Fruit fly (Drosophila melanogaster) whole organism, prepupa: Measurements from ENCODE around the gene Cp18.

ENCODE experiments used
- Blimp-1 ChIP-seq: fragments of 200-800 bp; sonication (Bioruptor generic); optimal IDR thresholded peaks from 3 replicates; lab custom pipeline; 2017; ENCODE audit warnings: missing biosample characterization, missing genetic modification characterization, mild to moderate bottlenecking, moderate library complexity, missing genetic modification reagents
- CG11902 ChIP-seq: fragments of 200-800 bp; sonication (Bioruptor generic); optimal IDR thresholded peaks from 3 replicates; lab custom pipeline; 2016; ENCODE audit warnings: missing biosample characterization, missing genetic modification characterization
- CG3032 ChIP-seq: fragments of 200-800 bp; optimal IDR thresholded peaks from 2 replicates; lab custom pipeline; 2019; ENCODE audit warnings: missing biosample characterization, mild to moderate bottlenecking, missing genetic modification characterization, moderate library complexity
- CG31627 ChIP-seq: fragments of 200-800 bp; sonication (Bioruptor generic); optimal IDR thresholded peaks from 3 replicates; lab custom pipeline; 2016; ENCODE audit warnings: missing biosample characterization, missing genetic modification characterization
- CG32006 ChIP-seq: fragments of 200-800 bp; sonication (Bioruptor generic); optimal IDR thresholded peaks from 3 replicates; lab custom pipeline; 2017; ENCODE audit warnings: missing biosample characterization, mild to moderate bottlenecking, missing genetic modification characterization
- CG34406 ChIP-seq: fragments of 200-800 bp; sonication (Bioruptor generic); optimal IDR thresholded peaks from 3 replicates; lab custom pipeline; 2016; ENCODE audit warnings: missing biosample characterization, missing genetic modification characterization
- CG6163 ChIP-seq: fragments of 200-800 bp; sonication (Bioruptor generic); IDR thresholded peaks from 3 replicates; pipeline ENCODE4 v1.3.6; 2022; ENCODE audit warnings: missing biosample characterization, missing genetic modification characterization
- CG6276 ChIP-seq: fragments of 200-800 bp; sonication (Bioruptor generic); optimal IDR thresholded peaks from 2 replicates; lab custom pipeline; 2017; ENCODE audit warnings: missing biosample characterization, mild to moderate bottlenecking, missing genetic modification characterization
- CG6808 ChIP-seq: fragments of 200-800 bp; sonication (Bioruptor generic); optimal IDR thresholded peaks from 3 replicates; lab custom pipeline; 2017; ENCODE audit warnings: missing biosample characterization, missing genetic modification characterization, mild to moderate bottlenecking, moderate library complexity, missing genetic modification reagents
- CG6854 ChIP-seq: fragments of 200-800 bp; sonication (Bioruptor generic); optimal IDR thresholded peaks from 2 replicates; lab custom pipeline; 2017; ENCODE audit warnings: missing biosample characterization, mild to moderate bottlenecking, missing genetic modification characterization
- CG8632 ChIP-seq: fragments of 200-800 bp; sonication (Bioruptor generic); optimal IDR thresholded peaks from 3 replicates; lab custom pipeline; 2016; ENCODE audit warnings: missing biosample characterization, missing genetic modification characterization
- Eip93F ChIP-seq: fragments of 200-800 bp; sonication (Bioruptor generic); optimal IDR thresholded peaks from 2 replicates; lab custom pipeline; 2016; ENCODE audit warnings: missing biosample characterization, mild to moderate bottlenecking, missing genetic modification characterization
- Ets21C ChIP-seq: fragments of 200-800 bp; sonication (Bioruptor generic); optimal IDR thresholded peaks from 3 replicates; lab custom pipeline; 2016; ENCODE audit warnings: missing biosample characterization, missing genetic modification characterization
- Ets96B ChIP-seq: fragments of 200-800 bp; optimal IDR thresholded peaks from 2 replicates; lab custom pipeline; 2019; ENCODE audit warnings: missing biosample characterization, mild to moderate bottlenecking, missing genetic modification characterization, moderate library complexity
- Gug ChIP-seq: fragments of 200-800 bp; sonication (Bioruptor generic); IDR thresholded peaks from 2 replicates; pipeline ENCODE4 v1.3.6; 2022; ENCODE audit warnings: missing biosample characterization, missing genetic modification characterization
- Hr38 ChIP-seq: sonication (Bioruptor generic); optimal IDR thresholded peaks from 2 replicates; lab custom pipeline; 2016; ENCODE audit warnings: missing biosample characterization, missing genetic modification characterization
- Hr39 ChIP-seq: fragments of 200-800 bp; sonication (Bioruptor generic); optimal IDR thresholded peaks from 2 replicates; lab custom pipeline; 2016; ENCODE audit warnings: missing biosample characterization, missing genetic modification characterization
- Hr4 ChIP-seq: fragments of 200-800 bp; sonication (Bioruptor generic); optimal IDR thresholded peaks from 3 replicates; lab custom pipeline; 2016; ENCODE audit warnings: missing biosample characterization, missing genetic modification characterization
- Lpt ChIP-seq: fragments of 200-800 bp; sonication (Bioruptor generic); optimal IDR thresholded peaks from 3 replicates; lab custom pipeline; 2016; ENCODE audit warnings: missing biosample characterization, missing genetic modification characterization
- Met ChIP-seq: fragments of 200-800 bp; sonication (Bioruptor generic); optimal IDR thresholded peaks from 3 replicates; lab custom pipeline; 2016; ENCODE audit warnings: missing biosample characterization, missing genetic modification characterization
- OdsH ChIP-seq: fragments of 200-800 bp; sonication (Bioruptor generic); optimal IDR thresholded peaks from 3 replicates; lab custom pipeline; 2016; ENCODE audit warnings: missing biosample characterization, missing genetic modification characterization
- Smox ChIP-seq: fragments of 200-800 bp; sonication (Bioruptor generic); optimal IDR thresholded peaks from 3 replicates; lab custom pipeline; 2016; ENCODE audit warnings: missing biosample characterization, missing genetic modification characterization
- Sox14 ChIP-seq: fragments of 200-800 bp; sonication (Bioruptor generic); optimal IDR thresholded peaks from 3 replicates; lab custom pipeline; 2016; ENCODE audit warnings: missing biosample characterization, missing genetic modification characterization
- achi ChIP-seq: fragments of 200-800 bp; sonication (Bioruptor generic); optimal IDR thresholded peaks from 3 replicates; lab custom pipeline; 2016; ENCODE audit warnings: missing biosample characterization, missing genetic modification characterization
- acj6 ChIP-seq: fragments of 200-800 bp; sonication (Bioruptor generic); optimal IDR thresholded peaks from 3 replicates; lab custom pipeline; 2016; ENCODE audit warnings: missing biosample characterization, missing genetic modification characterization
- cyc ChIP-seq: fragments of 200-800 bp; sonication (Bioruptor generic); optimal IDR thresholded peaks from 3 replicates; lab custom pipeline; 2016; ENCODE audit warnings: missing biosample characterization, missing genetic modification characterization
- eg ChIP-seq: fragments of 200-800 bp; sonication (Bioruptor generic); IDR thresholded peaks from 3 replicates; pipeline ENCODE4 v1.3.6; 2022; ENCODE audit warnings: missing biosample characterization, missing genetic modification characterization
- fd59A ChIP-seq: fragments of 200-800 bp; sonication (Bioruptor generic); optimal IDR thresholded peaks from 2 replicates; lab custom pipeline; 2017; ENCODE audit warnings: missing biosample characterization, mild to moderate bottlenecking, missing genetic modification characterization, missing genetic modification reagents
- fd85E ChIP-seq: fragments of 200-800 bp; sonication (Bioruptor generic); optimal IDR thresholded peaks from 3 replicates; lab custom pipeline; 2016; ENCODE audit warnings: missing biosample characterization, missing genetic modification characterization
- fkh ChIP-seq: fragments of 200-800 bp; sonication (Bioruptor generic); optimal IDR thresholded peaks from 3 replicates; lab custom pipeline; 2017; ENCODE audit warnings: missing biosample characterization, mild to moderate bottlenecking, missing genetic modification characterization, moderate library complexity
- lz ChIP-seq: fragments of 200-800 bp; sonication (Bioruptor generic); optimal IDR thresholded peaks from 3 replicates; lab custom pipeline; 2016; ENCODE audit warnings: missing biosample characterization, missing genetic modification characterization
- net ChIP-seq: fragments of 200-800 bp; sonication (Bioruptor generic); optimal IDR thresholded peaks from 3 replicates; lab custom pipeline; 2016; ENCODE audit warnings: missing biosample characterization, missing genetic modification characterization
- pdm3 ChIP-seq: fragments of 200-800 bp; sonication (Bioruptor generic); optimal IDR thresholded peaks from 3 replicates; lab custom pipeline; 2016; ENCODE audit warnings: missing biosample characterization, missing genetic modification characterization
- salr ChIP-seq, 2 experiments: fragments of 200-800 bp; sonication (Bioruptor generic); optimal IDR thresholded peaks; 3 replicates each; lab custom pipeline; 2016 to 2018; ENCODE audit warnings: missing biosample characterization in 2 of 2, missing genetic modification characterization in 2 of 2, mild to moderate bottlenecking in 1 of 2
- svp ChIP-seq: fragments of 200-800 bp; sonication (Bioruptor generic); peaks from one replicate; lab custom pipeline; 2016; ENCODE audit warnings: missing biosample characterization, missing genetic modification characterization
- topi ChIP-seq: fragments of 200-800 bp; sonication (Bioruptor generic); optimal IDR thresholded peaks from 3 replicates; lab custom pipeline; 2016; ENCODE audit warnings: missing biosample characterization, missing genetic modification characterization
- vri ChIP-seq: fragments of 200-800 bp; sonication (Bioruptor generic); optimal IDR thresholded peaks from 3 replicates; lab custom pipeline; 2016; ENCODE audit warnings: missing biosample characterization, mild to moderate bottlenecking, missing genetic modification characterization

Cp18 gene

DNA sequence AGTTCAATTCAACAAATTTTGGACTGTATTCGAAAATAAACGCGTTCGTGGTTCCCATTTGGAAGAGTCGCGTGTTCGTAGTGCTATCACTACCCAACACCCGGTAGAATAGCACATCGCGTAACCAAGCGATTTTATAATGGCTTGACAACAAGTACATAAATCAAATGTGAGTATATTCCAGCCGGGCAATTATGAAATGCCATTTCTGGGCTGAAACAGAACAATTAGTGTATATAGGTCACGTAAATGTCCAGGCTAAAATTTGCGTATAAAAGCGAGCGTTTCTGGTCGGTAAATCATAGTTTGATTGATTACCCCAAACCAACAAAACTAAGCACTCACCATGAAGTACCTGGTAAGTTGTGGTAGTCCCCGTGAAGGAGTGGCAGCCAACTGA lies 1.6 kb downstream of the Cp18 start, which contains the start of gene Cp15:
Cp15 (plus strand) TSS at position 301 of the 400 bp plus-strand sequence.
- no peak for TF ChIP-seq Ets96B
- TF ChIP-seq Lpt (GFP tag; lab: Kevin White, UChicago): no peak
- no peak for TF ChIP-seq Smox (GFP tag; lab: Kevin White, UChicago)
- no peak for TF ChIP-seq Hr4 (GFP tag; lab: Kevin White, UChicago)
- TF ChIP-seq topi (GFP tag; lab: Kevin White, UChicago): no peak
- TF ChIP-seq CG8632: no peak
- TF ChIP-seq Ets21C: no peak
- no peak for TF ChIP-seq CG34406 (GFP tag; lab: Kevin White, UChicago)
- TF ChIP-seq Hr38 (GFP tag; lab: Kevin White, UChicago): no peak
- TF ChIP-seq net (GFP tag; lab: Kevin White, UChicago): no peak
- TF ChIP-seq pdm3 (GFP tag; lab: Kevin White, UChicago): no peak
- no peak for TF ChIP-seq vri (GFP tag; lab: Kevin White, UChicago)
- TF ChIP-seq salr (GFP tag; optimal IDR thresholded peaks at IDR 0.05; lab: Kevin White, UChicago): no peak
- no peak for TF ChIP-seq lz (GFP tag; lab: Kevin White, UChicago)
- no peak for TF ChIP-seq svp (GFP tag; lab: Kevin White, UChicago)
- TF ChIP-seq CG11902 (GFP tag; lab: Kevin White, UChicago): no peak
- TF ChIP-seq fd85E (GFP tag; lab: Kevin White, UChicago): no peak
- no peak for TF ChIP-seq fd59A
- no peak for TF ChIP-seq Gug (GFP tag; lab: Robert Waterston, UW)
- TF ChIP-seq, all 60 proteins: peak for 0

DNA sequence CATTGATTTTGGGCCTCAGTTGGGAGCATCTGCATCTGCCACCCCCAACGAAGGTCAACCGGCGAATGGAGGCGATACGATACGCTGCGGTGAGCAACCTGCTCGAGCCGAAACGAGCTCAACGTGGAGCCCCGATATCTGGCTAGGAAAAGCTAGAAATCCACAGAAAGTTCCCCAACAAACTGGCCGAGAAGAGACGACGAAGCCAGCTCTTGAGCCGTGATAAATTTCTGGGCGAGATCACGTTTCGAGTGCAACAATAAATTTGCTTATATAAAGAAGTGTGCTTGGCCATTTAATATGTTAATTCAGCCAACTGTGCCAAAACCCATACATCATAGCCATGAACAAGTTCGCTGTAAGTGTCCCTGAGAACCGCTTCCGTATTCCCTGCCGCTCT lies 3.0 kb downstream of the Cp18 start, which contains the start of gene Cp19:
Cp19 (plus strand) TSS at position 301 of the 400 bp plus-strand sequence.
- TF ChIP-seq CG34406 (GFP tag; lab: Kevin White, UChicago) (no peak), CG3032 (tag; lab: Kevin White, UChicago) (no peak), CG6163 (GFP tag; lab: Robert Waterston, UW) (no peak), achi (GFP tag; lab: Kevin White, UChicago) (no peak), CG11902 (GFP tag; lab: Kevin White, UChicago) (no peak), Eip93F (no peak), OdsH (GFP tag; lab: Kevin White, UChicago) (no peak), CG31627 (no peak), Blimp-1 (GFP tag; lab: Kevin White, UChicago) (no peak), Hr39 (no peak)

DNA sequence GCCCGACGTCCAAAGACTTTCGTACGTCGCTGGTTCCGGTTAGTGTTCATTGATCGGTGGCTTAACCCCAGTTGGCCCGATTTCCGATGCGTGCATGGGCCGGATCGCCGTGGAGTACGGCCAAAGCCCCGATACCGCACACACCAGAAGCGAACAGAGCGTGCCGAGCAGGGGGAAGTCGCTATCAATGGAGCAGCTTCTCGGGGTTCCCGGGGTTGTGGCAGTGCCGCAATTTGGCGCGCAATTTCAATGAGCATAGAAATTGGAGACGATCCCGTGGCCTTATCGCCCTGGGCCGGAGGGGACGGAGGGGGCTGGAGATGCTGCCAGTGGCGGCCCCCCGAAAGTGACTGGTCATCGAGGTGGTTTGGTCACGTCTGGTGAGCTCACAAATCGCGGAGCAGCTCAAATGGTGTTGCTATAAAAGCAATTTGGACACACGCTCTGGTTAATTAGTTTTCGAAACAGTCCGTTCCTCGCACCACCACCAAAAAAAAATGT lies 5.0 kb downstream of the Cp18 start, which contains the start of gene Cp16:
Cp16 (plus strand) TSS at position 451 of the 501 bp plus-strand sequence.
- no peak for TF ChIP-seq acj6

DNA sequence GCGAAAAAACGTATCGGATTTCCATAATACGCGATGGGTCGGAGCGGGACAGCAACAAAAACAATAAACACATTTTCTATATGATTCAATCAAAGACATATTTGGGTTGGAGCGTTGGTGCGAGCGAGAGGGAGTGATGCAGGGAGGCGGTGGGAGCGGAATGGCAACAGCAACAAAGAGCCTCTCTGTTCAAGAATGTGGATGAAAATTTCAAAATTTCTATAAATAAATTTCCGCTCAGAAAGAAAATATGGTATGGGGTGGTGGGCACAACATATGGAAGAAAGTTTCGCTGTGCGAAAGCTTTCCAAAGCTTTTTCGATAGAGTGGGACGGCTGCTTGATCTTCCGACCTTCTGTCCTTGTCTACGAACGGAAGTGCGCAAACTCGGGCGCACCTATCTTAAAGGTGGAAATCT lies 14.5 kb downstream of the Cp18 start:
- TF ChIP-seq svp (GFP tag; lab: Kevin White, UChicago): peak; percentile 64
- no peak for TF ChIP-seq fkh (GFP tag; lab: Kevin White, UChicago)
- TF ChIP-seq CG6163 (GFP tag; lab: Robert Waterston, UW): peak; percentile 39; the same call in 1 of the 3 replicates

DNA sequence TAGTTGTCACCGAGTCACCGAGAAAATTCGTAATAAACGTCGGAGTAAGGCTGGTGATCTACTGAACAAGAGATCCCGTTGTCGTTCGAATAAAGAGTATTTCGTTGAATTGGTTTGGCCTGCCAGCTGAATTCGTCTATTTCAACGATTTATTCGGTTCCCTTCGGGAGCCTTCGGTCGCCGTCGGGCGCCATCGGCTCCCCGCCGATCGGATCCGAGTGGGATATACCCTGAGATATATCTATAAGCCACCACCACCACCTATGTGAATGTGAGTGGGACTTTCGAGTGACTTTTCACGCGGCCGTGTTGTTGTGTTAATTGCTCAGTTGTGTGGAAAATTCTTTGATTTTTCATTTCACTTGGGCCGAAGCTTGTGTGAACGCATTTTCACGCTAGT lies 18.6 kb downstream of the Cp18 start, which contains the start of gene Prm:
Prm (minus strand) TSS at position 101 of the 400 bp plus-strand sequence.
- no peak for TF ChIP-seq CG6854 (GFP tag; lab: Kevin White, UChicago)
- no peak for TF ChIP-seq Hr38 (GFP tag; lab: Kevin White, UChicago)
- TF ChIP-seq CG11902 (GFP tag; lab: Kevin White, UChicago): no peak
- no peak for TF ChIP-seq cyc
- no peak for TF ChIP-seq fd59A
- no peak for TF ChIP-seq Sox14 (GFP tag; lab: Kevin White, UChicago)
- no peak for TF ChIP-seq Ets96B
- TF ChIP-seq CG6276 (GFP tag; lab: Kevin White, UChicago): no peak
- TF ChIP-seq CG6808 (GFP tag; lab: Kevin White, UChicago): no peak
- no peak for TF ChIP-seq CG32006 (GFP tag; lab: Kevin White, UChicago)
- TF ChIP-seq fd85E (GFP tag; lab: Kevin White, UChicago): no peak
- TF ChIP-seq eg (GFP tag; lab: Robert Waterston, UW): no peak
- no peak for TF ChIP-seq Met (GFP tag; lab: Kevin White, UChicago)
- TF ChIP-seq, all 60 proteins: peak for 0
